Fruit fly (Drosophila melanogaster) whole organism, prepupa: ENCODE results near the gene Alg9.

ENCODE experiments used
- Blimp-1 ChIP-seq: fragments of 200-800 bp; sonication (Bioruptor generic); optimal IDR thresholded peaks from 3 replicates; lab custom pipeline; 2017; ENCODE audit warnings: missing biosample characterization, missing genetic modification characterization, mild to moderate bottlenecking, moderate library complexity, missing genetic modification reagents
- CG10631 ChIP-seq: fragments of 200-800 bp; sonication (Bioruptor generic); optimal IDR thresholded peaks from 2 replicates; lab custom pipeline; 2016; ENCODE audit warnings: missing biosample characterization, missing genetic modification characterization
- CG6854 ChIP-seq: fragments of 200-800 bp; sonication (Bioruptor generic); optimal IDR thresholded peaks from 2 replicates; lab custom pipeline; 2017; ENCODE audit warnings: missing biosample characterization, mild to moderate bottlenecking, missing genetic modification characterization
- CG8632 ChIP-seq: fragments of 200-800 bp; sonication (Bioruptor generic); optimal IDR thresholded peaks from 3 replicates; lab custom pipeline; 2016; ENCODE audit warnings: missing biosample characterization, missing genetic modification characterization
- Eip78C ChIP-seq: fragments of 200-800 bp; sonication (Bioruptor generic); peaks from one replicate; lab custom pipeline; 2016; ENCODE audit warnings: missing biosample characterization, missing genetic modification characterization
- Ets96B ChIP-seq: fragments of 200-800 bp; optimal IDR thresholded peaks from 2 replicates; lab custom pipeline; 2019; ENCODE audit warnings: missing biosample characterization, mild to moderate bottlenecking, missing genetic modification characterization, moderate library complexity
- cyc ChIP-seq: fragments of 200-800 bp; sonication (Bioruptor generic); optimal IDR thresholded peaks from 3 replicates; lab custom pipeline; 2016; ENCODE audit warnings: missing biosample characterization, missing genetic modification characterization
- dsx ChIP-seq: fragments of 200-800 bp; optimal IDR thresholded peaks from 3 replicates; lab custom pipeline; 2019; ENCODE audit warnings: missing biosample characterization, mild to moderate bottlenecking, missing genetic modification characterization, moderate library complexity; ENCODE audit not compliant: poor library complexity, severe bottlenecking
- eg ChIP-seq: fragments of 200-800 bp; sonication (Bioruptor generic); IDR thresholded peaks from 3 replicates; pipeline ENCODE4 v1.3.6; 2022; ENCODE audit warnings: missing biosample characterization, missing genetic modification characterization

DNA sequence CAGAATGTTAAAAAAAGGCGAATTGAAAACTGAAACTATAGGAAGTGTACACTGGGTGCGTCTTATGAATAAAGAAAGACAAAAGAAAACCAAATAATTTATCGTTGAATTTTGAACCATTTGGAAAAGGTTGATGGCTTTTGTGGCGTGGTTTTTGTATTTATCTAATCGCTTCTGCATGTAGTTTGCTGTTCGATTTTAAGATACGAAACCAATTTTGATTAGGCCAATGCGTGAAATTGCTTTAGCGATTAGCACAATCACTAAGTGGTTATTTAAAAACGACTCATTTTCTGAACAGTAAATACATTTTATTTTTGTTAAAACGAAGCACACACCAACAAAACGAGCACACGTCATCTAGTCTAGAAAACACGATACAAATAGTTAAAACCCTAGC, 39.3 kb downstream of the Alg9 start:
- TF ChIP-seq Blimp-1: no peak
- no peak for TF ChIP-seq CG8632 (GFP tag; lab: Kevin White, UChicago)
- TF ChIP-seq Ets96B (tag; lab: Kevin White, UChicago): no peak
- no peak for TF ChIP-seq Eip78C (GFP tag; lab: Kevin White, UChicago)
- no peak for TF ChIP-seq CG10631 (GFP tag; lab: Kevin White, UChicago)
- no peak for TF ChIP-seq eg (GFP tag; lab: Robert Waterston, UW)
- TF ChIP-seq dsx (GFP tag; lab: Kevin White, UChicago): no peak
- no peak for TF ChIP-seq CG6854 (GFP tag; lab: Kevin White, UChicago)
- no peak for TF ChIP-seq cyc (GFP tag; lab: Kevin White, UChicago)
